Worm (Caenorhabditis elegans): ENCODE data around the gene F41G3.20.

The F41G3.20 gene

ce11 chrII:6754671-6755224, 3.9 kb upstream of the F41G3.20 start, which contains the start of the genes srx-95 and fis-1:
Gene srx-95 (minus strand): TSS chrII:6754771.
Gene fis-1 (plus strand): TSS chrII:6755174.
- TF ChIP-seq unc-98 (GFP tag; IDR thresholded peaks at IDR 0.05) (no peak), C16A3.4 (tag; optimal IDR thresholded peaks at IDR 0.05) (no peak), ceh-88 (GFP tag; IDR thresholded peaks at IDR 0.05) (no peak)

DNA sequence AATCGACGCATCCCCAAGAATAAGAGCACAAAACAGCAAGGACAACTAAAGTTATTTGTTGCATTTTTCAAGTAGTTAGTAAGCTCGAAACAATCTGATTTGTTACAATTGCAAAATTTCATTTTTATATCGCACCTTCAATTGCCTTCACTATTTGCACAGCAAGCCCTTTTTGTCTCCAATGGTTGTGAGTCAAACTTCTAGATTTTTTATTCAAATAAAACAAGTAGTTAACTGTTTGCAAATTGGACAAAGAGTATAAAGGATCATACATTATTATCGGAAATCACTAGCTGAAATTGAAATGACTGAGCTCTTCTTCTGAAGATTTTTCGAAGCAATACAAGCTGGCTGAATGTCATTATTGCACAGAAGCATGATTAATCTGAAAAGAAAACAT, 2.0 kb upstream of the F41G3.20 start, which contains the start of gene F41G3.21:
Gene F41G3.21 (minus strand): TSS at position 101 of the 400 bp plus-strand sequence.
- no peak for TF ChIP-seq nhr-90 (tag; optimal IDR thresholded peaks at IDR 0.05; ENCODE audit: poor library complexity)

ce11 chrII:6752027-6752426, 1.2 kb upstream of the F41G3.20 start, which contains the start of gene F41G3.19:
Gene F41G3.19 (minus strand): TSS chrII:6752127.
- TF ChIP-seq grh-1 (GFP tag; IDR thresholded peaks at IDR 0.05) (no peak), nhr-84 (tag; optimal IDR thresholded peaks at IDR 0.05) (no peak), xbp-1 (tag; optimal IDR thresholded peaks at IDR 0.05) (no peak), nhr-12 (tag; optimal IDR thresholded peaks at IDR 0.05) (no peak), efl-1 (optimal IDR thresholded peaks at IDR 0.05) (no peak), efl-1 (GFP tag; optimal IDR thresholded peaks at IDR 0.05 in 1 of 2) (no peak), isw-1 (GFP tag; IDR thresholded peaks at IDR 0.05) (no peak), fkh-4 (tag; optimal IDR thresholded peaks at IDR 0.05; ENCODE audit: borderline replicate concordance) (no peak), fos-1 (tag; optimal IDR thresholded peaks at IDR 0.05) (no peak), sox-4 (tag; optimal IDR thresholded peaks at IDR 0.05) (no peak), lir-3 (tag; optimal IDR thresholded peaks at IDR 0.05; ENCODE audit: poor library complexity) (no peak), nhr-85 (tag) (no peak), Y116A8C.19 (tag; optimal IDR thresholded peaks at IDR 0.05; ENCODE audit: borderline replicate concordance) (no peak), ztf-11 (tag; optimal IDR thresholded peaks at IDR 0.05) (no peak), rnt-1 (tag; optimal IDR thresholded peaks at IDR 0.05) (no peak), mep-1 (tag; optimal IDR thresholded peaks at IDR 0.05) (no peak), ceh-82 (tag; optimal IDR thresholded peaks at IDR 0.05) (no peak), fkh-10 (GFP tag; optimal IDR thresholded peaks at IDR 0.05) (no peak)

DNA sequence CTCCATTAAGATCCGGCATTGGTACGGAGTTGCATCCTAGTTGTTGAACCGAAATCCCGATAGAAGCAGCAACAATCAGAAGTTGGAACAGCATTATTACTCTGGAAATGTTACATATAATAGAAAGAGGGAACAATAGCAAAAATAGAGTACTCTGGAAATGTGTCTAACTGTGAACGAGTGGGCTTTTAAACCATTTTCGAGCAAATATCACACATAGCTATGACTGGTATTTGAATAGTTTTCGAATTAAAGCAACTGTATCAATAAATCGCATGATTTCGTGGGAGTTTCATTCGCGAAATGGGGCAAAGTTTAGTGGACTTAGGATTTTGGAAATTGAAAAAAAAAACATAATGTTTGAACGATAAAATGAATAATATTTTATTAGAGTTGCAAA, 1.4 kb downstream of the F41G3.20 start, which contains the start of gene F41G3.10:
Gene F41G3.10 (minus strand): TSS at position 101 of the 400 bp plus-strand sequence.
- no peak for TF ChIP-seq pax-3 (tag; optimal IDR thresholded peaks at IDR 0.05)
- no peak for TF ChIP-seq unc-30 (tag; optimal IDR thresholded peaks at IDR 0.05)
- no peak for TF ChIP-seq fkh-8 (tag; optimal IDR thresholded peaks at IDR 0.05)
- no peak for TF ChIP-seq irx-1 (tag; optimal IDR thresholded peaks at IDR 0.05)
- TF ChIP-seq grh-1 (GFP tag; IDR thresholded peaks at IDR 0.05): no peak
- TF ChIP-seq C04F5.9 (tag; optimal IDR thresholded peaks at IDR 0.05): no peak

ce11 chrII:6746404-6746803, 4.4 kb downstream of the F41G3.20 start, which contains the start of gene F41G3.5:
Gene F41G3.5 (plus strand): TSS chrII:6746704.
- TF ChIP-seq ceh-90 (tag; optimal IDR thresholded peaks at IDR 0.05) (no peak), aly-2 (tag; optimal IDR thresholded peaks at IDR 0.05) (no peak), sptf-1 (tag; optimal IDR thresholded peaks at IDR 0.05) (no peak), unc-30 (tag; optimal IDR thresholded peaks at IDR 0.05) (no peak), ceh-8 (GFP tag; optimal IDR thresholded peaks at IDR 0.05) (no peak), ama-1 (optimal IDR thresholded peaks at IDR 0.05) (no peak), snu-23 (GFP tag; optimal IDR thresholded peaks at IDR 0.05) (no peak), tlp-1 (tag; optimal IDR thresholded peaks at IDR 0.05) (no peak), ces-1 (GFP tag; optimal IDR thresholded peaks at IDR 0.05) (no peak), mdl-1 (tag; optimal IDR thresholded peaks at IDR 0.05) (no peak), elt-2 (tag; optimal IDR thresholded peaks at IDR 0.05) (no peak), hlh-4 (tag; optimal IDR thresholded peaks at IDR 0.05) (no peak)

Measured in whole organism, L1 larva.